Worm (Caenorhabditis elegans): ENCODE data around the gene sdz-16.

ce11 chrV:17327867-17328266, at the start of gene sdz-16:
- TF ChIP-seq mep-1 (tag; optimal IDR thresholded peaks at IDR 0.05): no peak
- no peak for TF ChIP-seq blmp-1 (tag; optimal IDR thresholded peaks at IDR 0.05)
- TF ChIP-seq pha-4 (tag; optimal IDR thresholded peaks at IDR 0.05): no peak
- no peak for TF ChIP-seq elt-3 (tag; optimal IDR thresholded peaks at IDR 0.05)
- no peak for TF ChIP-seq nhr-12 (tag; optimal IDR thresholded peaks at IDR 0.05)
- TF ChIP-seq unc-62 (GFP tag; optimal IDR thresholded peaks at IDR 0.05): no peak
- no peak for TF ChIP-seq hlh-1 (tag; optimal IDR thresholded peaks at IDR 0.05)
- TF ChIP-seq lsy-2 (tag; optimal IDR thresholded peaks at IDR 0.05): no peak
- TF ChIP-seq snpc-4 (tag; optimal IDR thresholded peaks at IDR 0.05): no peak
- TF ChIP-seq mls-2 (tag; optimal IDR thresholded peaks at IDR 0.05): no peak
- no peak for TF ChIP-seq M03D4.4 (tag; optimal IDR thresholded peaks at IDR 0.05)
- no peak for TF ChIP-seq ces-1 (GFP tag; optimal IDR thresholded peaks at IDR 0.05)
- TF ChIP-seq unc-39 (tag; optimal IDR thresholded peaks at IDR 0.05): no peak

Measured in whole organism, mixed stage, embryonic.